Worm (Caenorhabditis elegans): Measurements from ENCODE around the gene Y22D7AL.1.

Gene Y22D7AL.1

DNA sequence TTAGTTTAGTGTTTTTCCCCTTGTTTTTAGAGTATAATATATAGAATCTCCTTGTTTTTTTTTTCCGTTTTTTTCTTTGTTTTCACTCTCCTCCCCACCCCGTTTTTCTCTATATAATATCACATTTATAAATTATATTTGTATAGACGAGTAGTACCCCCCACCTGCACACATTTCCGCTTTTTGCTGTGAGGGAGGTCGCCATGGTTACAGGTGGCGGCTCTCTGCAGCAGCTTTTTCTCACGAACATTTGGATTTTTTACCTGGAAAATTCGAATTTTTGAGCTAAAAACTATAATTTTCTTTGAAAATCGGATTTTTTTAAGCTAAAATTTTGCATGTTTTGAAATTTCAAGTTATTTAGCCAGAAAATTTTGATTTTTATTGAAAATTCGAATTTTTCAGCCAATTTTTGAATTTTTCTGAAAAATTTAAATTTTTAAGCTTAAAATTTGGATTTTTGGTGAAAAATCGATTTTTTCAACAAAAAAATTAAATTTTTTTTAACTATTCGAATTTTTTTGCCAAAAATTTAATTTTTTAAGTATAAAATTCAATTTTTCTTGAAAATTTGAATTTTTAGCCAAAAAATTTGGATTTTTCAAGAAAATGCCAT is 26.5 kb upstream of the Y22D7AL.1 start (continued):
- no peak for TF ChIP-seq pha-4 (tag; optimal IDR thresholded peaks at IDR 0.05)
- peak; percentile 89 for TF ChIP-seq F52B5.7 (tag; optimal IDR thresholded peaks at IDR 0.05)
- peak; percentile 41 for TF ChIP-seq die-1 (tag; optimal IDR thresholded peaks at IDR 0.05)
- no peak for TF ChIP-seq F33H1.4 (GFP tag; IDR thresholded peaks at IDR 0.05)
- TF ChIP-seq B0035.1 (tag; optimal IDR thresholded peaks at IDR 0.05) = peak; percentile 14
- TF ChIP-seq K12H6.12 (tag; optimal IDR thresholded peaks at IDR 0.05) = no peak
- TF ChIP-seq F39B2.1 (GFP tag; IDR thresholded peaks at IDR 0.05) = 0 out of 2 replicates have a peak, but pooled peaks have one; percentile 66
- no peak for TF ChIP-seq cebp-1 (GFP tag; IDR thresholded peaks at IDR 0.05)
- peak; percentile 56 for TF ChIP-seq cebp-1 (tag; optimal IDR thresholded peaks at IDR 0.05)
- TF ChIP-seq unc-62 (GFP tag; optimal IDR thresholded peaks at IDR 0.05) = no peak
- no peak for TF ChIP-seq lag-1 (GFP tag; IDR thresholded peaks at IDR 0.05)
- TF ChIP-seq nhr-120 (GFP tag; IDR thresholded peaks at IDR 0.05) = 0 out of 2 replicates have a peak, but pooled peaks have one; percentile 74
- peak; percentile 80 for TF ChIP-seq nfyb-1 (GFP tag; IDR thresholded peaks at IDR 0.05)
- TF ChIP-seq snpc-1.1 (tag; optimal IDR thresholded peaks at IDR 0.05; ENCODE audit: insufficient read depth) = no peak
- TF ChIP-seq T07F8.4 (tag; optimal IDR thresholded peaks at IDR 0.05) = peak; percentile 14
- peak; percentile 25; the same call in 1 of the 2 replicates for TF ChIP-seq ceh-100 (GFP tag; IDR thresholded peaks at IDR 0.05)
- no peak for TF ChIP-seq madf-8 (GFP tag; conservative IDR thresholded peaks at IDR 0.05)
- peak; percentile 74 for TF ChIP-seq F49E8.2 (tag; optimal IDR thresholded peaks at IDR 0.05; ENCODE audit: insufficient read depth)
- TF ChIP-seq Y53F4B.3 (GFP tag; IDR thresholded peaks at IDR 0.05) = no peak
- no peak for TF ChIP-seq Y95B8A.8 (GFP tag; IDR thresholded peaks at IDR 0.05)
- TF ChIP-seq tbx-9 (tag; optimal IDR thresholded peaks at IDR 0.05; ENCODE audit: borderline replicate concordance) = peak; percentile 80
- TF ChIP-seq ztf-28 (GFP tag; IDR thresholded peaks at IDR 0.05) = no peak
- no peak for TF ChIP-seq let-526 (GFP tag; IDR thresholded peaks at IDR 0.05)
- no peak for TF ChIP-seq ama-1 (optimal IDR thresholded peaks at IDR 0.05)
- TF ChIP-seq ama-1 (GFP tag; optimal IDR thresholded peaks at IDR 0.05) = peak in 1 of 2 experiments; percentile 93
- TF ChIP-seq ztf-3 (GFP tag; optimal IDR thresholded peaks at IDR 0.05) = peak; percentile 2
- 0 out of 2 replicates have a peak, but pooled peaks have one; percentile 56 for TF ChIP-seq pbrm-1 (GFP tag; IDR thresholded peaks at IDR 0.05)
- no peak for TF ChIP-seq ccch-3 (GFP tag; optimal IDR thresholded peaks at IDR 0.05)
- no peak for TF ChIP-seq him-1 (tag; optimal IDR thresholded peaks at IDR 0.05)
- TF ChIP-seq ceh-27 (GFP tag; optimal IDR thresholded peaks at IDR 0.05) = no peak
- TF ChIP-seq madf-3 (GFP tag; IDR thresholded peaks at IDR 0.05) = peak; percentile 80; the same call in 1 of the 2 replicates
- TF ChIP-seq efl-1 (GFP tag; optimal IDR thresholded peaks at IDR 0.05) = no peak
- peak; percentile 15; the same call in 1 of the 2 replicates for TF ChIP-seq hmg-1.2 (GFP tag; IDR thresholded peaks at IDR 0.05)
- TF ChIP-seq bed-2 (GFP tag; IDR thresholded peaks at IDR 0.05) = no peak
- TF ChIP-seq ZK185.1 (tag; optimal IDR thresholded peaks at IDR 0.05; ENCODE audit: poor library complexity, severe bottlenecking) = no peak
- no peak for TF ChIP-seq lin-40 (tag; optimal IDR thresholded peaks at IDR 0.05)
- no peak for TF ChIP-seq nhr-27 (tag; optimal IDR thresholded peaks at IDR 0.05)
- peak; percentile 71 for TF ChIP-seq Y56A3A.18 (GFP tag; IDR thresholded peaks at IDR 0.05)
- TF ChIP-seq Y53G8AR.9 (GFP tag; conservative IDR thresholded peaks at IDR 0.05) = peak; percentile 69; the same call in 1 of the 2 replicates
- 0 out of 2 replicates have a peak, but pooled peaks have one; percentile 3 for TF ChIP-seq nfya-2 (GFP tag; IDR thresholded peaks at IDR 0.05)
- no peak for TF ChIP-seq F55B11.4 (tag; optimal IDR thresholded peaks at IDR 0.05; ENCODE audit: borderline replicate concordance, insufficient read depth)
- no peak for TF ChIP-seq rpc-1 (optimal IDR thresholded peaks at IDR 0.05)
- TF ChIP-seq rpc-1 (tag; optimal IDR thresholded peaks at IDR 0.05) = no peak
- TF ChIP-seq lin-54 (GFP tag; optimal IDR thresholded peaks at IDR 0.05) = peak; percentile 49
- peak; percentile 28 for TF ChIP-seq nhr-90 (tag; optimal IDR thresholded peaks at IDR 0.05)
- peak; percentile 31 for TF ChIP-seq ztf-18 (tag; optimal IDR thresholded peaks at IDR 0.05)
- TF ChIP-seq hsf-1 (GFP tag; IDR thresholded peaks at IDR 0.05) = peak; percentile 78
- no peak for TF ChIP-seq nhr-179 (tag; optimal IDR thresholded peaks at IDR 0.05)
